Worm (Caenorhabditis elegans): ENCODE results near the gene Y5F2A.4.

DNA sequence TGAATTAATAATTGTTTCAGACTA, 47.4 kb upstream of the Y5F2A.4 start, which contains the start of gene swsn-4:
- no peak for TF ChIP-seq ceh-24 (tag; optimal IDR thresholded peaks at IDR 0.05)
- TF ChIP-seq pros-1 (tag; optimal IDR thresholded peaks at IDR 0.05) = no peak
- TF ChIP-seq pag-3 (tag; optimal IDR thresholded peaks at IDR 0.05; ENCODE audit: borderline replicate concordance) = no peak
- no peak for TF ChIP-seq madf-2 (tag; optimal IDR thresholded peaks at IDR 0.05)
- no peak for TF ChIP-seq sox-4 (tag; optimal IDR thresholded peaks at IDR 0.05)

Data from whole organism, late embryonic.